Fruit fly (Drosophila melanogaster) whole organism, embryonic: ENCODE data around the gene RpL8.

Source experiments
- BEAF-32 ChIP-seq: fragments of 200-800 bp; sonication (Bioruptor generic); optimal IDR thresholded peaks from 3 replicates; lab custom pipeline; 2017; ENCODE audit warnings: missing biosample characterization, missing genetic modification characterization, mild to moderate bottlenecking, moderate library complexity, missing genetic modification reagents
- CG10366 ChIP-seq: fragments of 200-800 bp; sonication (Bioruptor generic); IDR thresholded peaks from 2 replicates; pipeline ENCODE4 v1.3.6; 2022; ENCODE audit warnings: missing biosample characterization, missing genetic modification characterization
- CG11504 ChIP-seq: fragments of 200-800 bp; sonication (Bioruptor generic); optimal IDR thresholded peaks from 3 replicates; lab custom pipeline; 2019; ENCODE audit warnings: missing biosample characterization, mild to moderate bottlenecking, missing genetic modification characterization, moderate library complexity
- CG11560 ChIP-seq: fragments of 200-800 bp; sonication (Bioruptor generic); IDR thresholded peaks from 3 replicates; pipeline ENCODE4 v1.3.6; 2022; ENCODE audit warnings: missing biosample characterization, missing genetic modification characterization
- CG13123 ChIP-seq: fragments of 200-800 bp; sonication (Bioruptor generic); optimal IDR thresholded peaks from 2 replicates; lab custom pipeline; 2016; ENCODE audit warnings: missing biosample characterization, missing genetic modification characterization
- CG16863 ChIP-seq: fragments of 200-800 bp; sonication (Bioruptor generic); optimal IDR thresholded peaks from 3 replicates; lab custom pipeline; 2016; ENCODE audit warnings: missing biosample characterization, missing genetic modification characterization
- CG3163 ChIP-seq: fragments of 200-800 bp; sonication (Bioruptor generic); optimal IDR thresholded peaks from 3 replicates; lab custom pipeline; 2016; ENCODE audit warnings: missing biosample characterization, missing genetic modification characterization
- CG3847 ChIP-seq: fragments of 200-800 bp; sonication (Bioruptor generic); IDR thresholded peaks from 2 replicates; pipeline ENCODE4 v1.3.6; 2022; ENCODE audit warnings: missing biosample characterization, missing genetic modification characterization
- CG42726 ChIP-seq: fragments of 200-800 bp; sonication (Bioruptor generic); IDR thresholded peaks from 2 replicates; pipeline ENCODE4 v1.3.6; 2022; ENCODE audit warnings: missing biosample characterization, missing genetic modification characterization; ENCODE audit not compliant: partially characterized antibody
- CG4617 ChIP-seq: fragments of 200-800 bp; sonication (Bioruptor generic); optimal IDR thresholded peaks from 3 replicates; lab custom pipeline; 2016; ENCODE audit warnings: missing biosample characterization, missing genetic modification characterization, borderline replicate concordance
- CG6175 ChIP-seq: fragments of 200-800 bp; sonication (Bioruptor generic); IDR thresholded peaks from 3 replicates; pipeline ENCODE4 v1.3.6; 2022; ENCODE audit warnings: missing biosample characterization, missing genetic modification characterization
- CG8359 ChIP-seq: fragments of 200-800 bp; sonication (Bioruptor generic); optimal IDR thresholded peaks from 2 replicates; lab custom pipeline; 2017; ENCODE audit warnings: missing biosample characterization, mild to moderate bottlenecking, missing genetic modification characterization, borderline replicate concordance
- CG8765 ChIP-seq: fragments of 200-800 bp; sonication (Bioruptor generic); IDR thresholded peaks from 2 replicates; pipeline ENCODE4 v1.3.6; 2022; ENCODE audit warnings: missing biosample characterization, missing genetic modification characterization
- CG9797 ChIP-seq: fragments of 200-800 bp; sonication (Bioruptor generic); optimal IDR thresholded peaks from 3 replicates; lab custom pipeline; 2018; ENCODE audit warnings: missing biosample characterization, mild to moderate bottlenecking, missing genetic modification characterization
- CrebB ChIP-seq: fragments of 200-800 bp; sonication (Bioruptor generic); optimal IDR thresholded peaks from 3 replicates; lab custom pipeline; 2018; ENCODE audit warnings: missing biosample characterization, mild to moderate bottlenecking, missing genetic modification characterization
- D ChIP-seq, 2 experiments: fragments of 200-800 bp in 1 of 2; fragments of >200 bp in 1 of 2; sonication (Bioruptor generic) in 1 of 2; optimal IDR thresholded peaks; 2 replicates in 1 of 2; 3 replicates in 1 of 2; lab custom pipeline; 2017; ENCODE audit warnings: mild to moderate bottlenecking in 1 of 2, missing biosample characterization in 1 of 2, missing genetic modification characterization in 1 of 2, missing genetic modification reagents in 1 of 2
- Dek ChIP-seq: fragments of 200-800 bp; sonication (Bioruptor generic); optimal IDR thresholded peaks from 3 replicates; lab custom pipeline; 2019; ENCODE audit warnings: missing biosample characterization, mild to moderate bottlenecking, missing genetic modification characterization, moderate library complexity
- Dip2 ChIP-seq: fragments of 200-800 bp; sonication (Bioruptor generic); IDR thresholded peaks from 2 replicates; pipeline ENCODE4 v1.3.6; 2022; ENCODE audit warnings: missing biosample characterization, missing genetic modification characterization
- HLH4C ChIP-seq: fragments of 200-800 bp; sonication (Bioruptor generic); IDR thresholded peaks from 3 replicates; pipeline ENCODE4 v1.3.6; 2022; ENCODE audit warnings: missing biosample characterization, missing genetic modification characterization; ENCODE audit not compliant: partially characterized antibody
- HmgZ ChIP-seq: fragments of 200-800 bp; sonication (Bioruptor generic); optimal IDR thresholded peaks from 2 replicates; lab custom pipeline; 2018; ENCODE audit warnings: missing biosample characterization, mild to moderate bottlenecking, missing genetic modification characterization
- Lhr ChIP-seq: fragments of 200-800 bp; sonication (Bioruptor generic); optimal IDR thresholded peaks from 3 replicates; lab custom pipeline; 2017; ENCODE audit warnings: mild to moderate bottlenecking, missing biosample characterization, missing genetic modification reagents, missing genetic modification characterization
- Lim3 ChIP-seq: fragments of 200-800 bp; sonication (Bioruptor generic); IDR thresholded peaks from 2 replicates; pipeline ENCODE4 v1.3.6; 2022; ENCODE audit warnings: missing biosample characterization, missing genetic modification characterization
- Nf-YA ChIP-seq: fragments of 200-800 bp; sonication (Bioruptor generic); IDR thresholded peaks from 2 replicates; pipeline ENCODE4 v1.3.6; 2022; ENCODE audit warnings: missing biosample characterization, missing genetic modification characterization
- Oli ChIP-seq: fragments of 200-800 bp; sonication (Bioruptor generic); optimal IDR thresholded peaks from 2 replicates; lab custom pipeline; 2018; ENCODE audit warnings: missing biosample characterization, mild to moderate bottlenecking, missing genetic modification characterization, moderate library complexity
- Rx ChIP-seq: fragments of 200-800 bp; sonication (Bioruptor generic); IDR thresholded peaks from 2 replicates; pipeline ENCODE4 v1.3.6; 2022; ENCODE audit warnings: missing biosample characterization, missing genetic modification characterization
- Scr ChIP-seq: fragments of 200-800 bp; sonication (Bioruptor generic); IDR thresholded peaks from 2 replicates; pipeline ENCODE4 v1.3.6; 2022; ENCODE audit warnings: missing biosample characterization, missing genetic modification characterization; ENCODE audit not compliant: partially characterized antibody
- Tbp ChIP-seq: fragments of >200 bp; optimal IDR thresholded peaks from 2 replicates; lab custom pipeline; 2018; ENCODE audit warnings: missing biosample characterization, missing genetic modification characterization
- Xbp1 ChIP-seq: fragments of 200-800 bp; sonication (Bioruptor generic); optimal IDR thresholded peaks from 3 replicates; lab custom pipeline; 2016; ENCODE audit warnings: missing biosample characterization, mild to moderate bottlenecking, missing genetic modification characterization
- amos ChIP-seq: fragments of 200-800 bp; sonication (Bioruptor generic); IDR thresholded peaks from 2 replicates; pipeline ENCODE4 v1.3.6; 2022; ENCODE audit warnings: missing biosample characterization, missing genetic modification characterization; ENCODE audit not compliant: partially characterized antibody
- br ChIP-seq: fragments of >200 bp; optimal IDR thresholded peaks from 2 replicates; lab custom pipeline; 2017
- cato ChIP-seq: fragments of 200-800 bp; sonication (Bioruptor generic); optimal IDR thresholded peaks from 2 replicates; lab custom pipeline; 2016; ENCODE audit warnings: missing biosample characterization, missing genetic modification characterization, borderline replicate concordance
- corto ChIP-seq: fragments of 200-800 bp; sonication (Bioruptor generic); optimal IDR thresholded peaks from 2 replicates; lab custom pipeline; 2016; ENCODE audit warnings: missing biosample characterization, mild to moderate bottlenecking, missing genetic modification characterization, moderate library complexity
- danr ChIP-seq: fragments of 200-800 bp; sonication (Bioruptor generic); IDR thresholded peaks from 2 replicates; pipeline ENCODE4 v1.3.6; 2022; ENCODE audit warnings: missing biosample characterization, missing genetic modification characterization
- fd102C ChIP-seq: fragments of 200-800 bp; sonication (Bioruptor generic); optimal IDR thresholded peaks from 2 replicates; lab custom pipeline; 2018; ENCODE audit warnings: missing biosample characterization, mild to moderate bottlenecking, missing genetic modification characterization, moderate library complexity
- fru ChIP-seq: fragments of >200 bp; optimal IDR thresholded peaks from 2 replicates; lab custom pipeline; 2017
- gcm ChIP-seq: fragments of 200-800 bp; sonication (Bioruptor generic); optimal IDR thresholded peaks from 2 replicates; lab custom pipeline; 2019; ENCODE audit warnings: missing biosample characterization, mild to moderate bottlenecking, missing genetic modification characterization, moderate library complexity
- gsb-n ChIP-seq: fragments of 200-800 bp; sonication (Bioruptor generic); optimal IDR thresholded peaks from 3 replicates; lab custom pipeline; 2018; ENCODE audit warnings: missing biosample characterization, mild to moderate bottlenecking, missing genetic modification characterization
- hbn ChIP-seq: fragments of 200-800 bp; sonication (Bioruptor generic); IDR thresholded peaks from 2 replicates; pipeline ENCODE4 v1.3.6; 2022; ENCODE audit warnings: missing biosample characterization, missing genetic modification characterization; ENCODE audit not compliant: partially characterized antibody
- hth ChIP-seq: fragments of >200 bp; optimal IDR thresholded peaks from 2 replicates; lab custom pipeline; 2017; ENCODE audit warnings: inconsistent platforms
- nerfin-1 ChIP-seq: fragments of 200-800 bp; sonication (Bioruptor generic); optimal IDR thresholded peaks from 3 replicates; lab custom pipeline; 2019; ENCODE audit warnings: missing biosample characterization, mild to moderate bottlenecking, missing genetic modification characterization, moderate library complexity
- pros ChIP-seq: fragments of 200-800 bp; sonication (Bioruptor generic); optimal IDR thresholded peaks from 3 replicates; lab custom pipeline; 2019; ENCODE audit warnings: missing biosample characterization, mild to moderate bottlenecking, missing genetic modification characterization, moderate library complexity
- schlank ChIP-seq: fragments of 200-800 bp; sonication (Bioruptor generic); optimal IDR thresholded peaks from 2 replicates; lab custom pipeline; 2018; ENCODE audit warnings: missing biosample characterization, mild to moderate bottlenecking, missing genetic modification characterization
- seq ChIP-seq: fragments of 200-800 bp; sonication (Bioruptor generic); IDR thresholded peaks from 2 replicates; pipeline ENCODE4 v1.3.6; 2022; ENCODE audit warnings: missing biosample characterization, missing genetic modification characterization
- sisA ChIP-seq: fragments of 200-800 bp; sonication (Bioruptor generic); IDR thresholded peaks from 2 replicates; pipeline ENCODE4 v1.3.6; 2022; ENCODE audit warnings: missing biosample characterization, missing genetic modification characterization
- so ChIP-seq: fragments of 200-800 bp; sonication (Bioruptor generic); IDR thresholded peaks from 3 replicates; pipeline ENCODE4 v1.3.6; 2022; ENCODE audit warnings: missing biosample characterization, missing genetic modification characterization
- sr ChIP-seq: fragments of 200-800 bp; sonication (Bioruptor generic); IDR thresholded peaks from 3 replicates; pipeline ENCODE4 v1.3.6; 2022; ENCODE audit warnings: missing biosample characterization, missing genetic modification characterization
- tap ChIP-seq: fragments of 200-800 bp; optimal IDR thresholded peaks from 3 replicates; lab custom pipeline; 2019; ENCODE audit warnings: missing biosample characterization, mild to moderate bottlenecking, missing genetic modification characterization, moderate library complexity
- z ChIP-seq: fragments of 200-800 bp; sonication (Bioruptor generic); IDR thresholded peaks from 3 replicates; pipeline ENCODE4 v1.3.6; 2022; ENCODE audit warnings: missing biosample characterization, missing genetic modification characterization

RpL8 gene

dm6 chr3L:2584119-2584805 is 3.0 kb upstream of the RpL8 start (continued):
- TF ChIP-seq z (GFP tag; lab: Robert Waterston, UW), result no peak
- TF ChIP-seq CG8765 (GFP tag; lab: Robert Waterston, UW), result 0 out of 2 replicates have a peak, but pooled peaks have one; percentile 27
- TF ChIP-seq Rx, result peak; percentile 8; the same call in 1 of the 2 replicates
- TF ChIP-seq CG42726, result no peak
- peak; percentile 62 for TF ChIP-seq CG10366 (GFP tag; lab: Robert Waterston, UW)
- TF ChIP-seq sr (GFP tag; lab: Robert Waterston, UW), result peak; percentile 44; the same call in 2 of the 3 replicates
- TF ChIP-seq nerfin-1 (tag; lab: Kevin White, UChicago), result peak; percentile 73
- 0 out of 2 replicates have a peak, but pooled peaks have one; percentile 13 for TF ChIP-seq Dip2
- TF ChIP-seq CG16863 (GFP tag; lab: Kevin White, UChicago), result peak; percentile 68
- TF ChIP-seq HmgZ (tag; lab: Kevin White, UChicago), result peak; percentile 49
- peak; percentile 81 for TF ChIP-seq Xbp1 (GFP tag; lab: Kevin White, UChicago)
- peak; percentile 14 for TF ChIP-seq CG9797
- peak; percentile 90 for TF ChIP-seq CG11504 (tag; lab: Kevin White, UChicago)
- no peak for TF ChIP-seq fd102C (GFP tag; lab: Kevin White, UChicago)
- peak; percentile 40 for TF ChIP-seq CG4617 (GFP tag; lab: Kevin White, UChicago)
- peak; percentile 90 for TF ChIP-seq Oli (tag; lab: Kevin White, UChicago)
- peak; percentile 47 for TF ChIP-seq Lhr (GFP tag; lab: Kevin White, UChicago)
- TF ChIP-seq CrebB (tag; lab: Kevin White, UChicago), result peak; percentile 67
- peak; percentile 67 for TF ChIP-seq Dek (tag; lab: Kevin White, UChicago)
- TF ChIP-seq pros (GFP tag; lab: Kevin White, UChicago), result peak; percentile 91
- TF ChIP-seq gcm, result peak; percentile 78
- TF ChIP-seq Tbp (GFP tag; lab: Kevin White, UChicago), result no peak
- peak; percentile 71 for TF ChIP-seq tap (tag; lab: Kevin White, UChicago)
- TF ChIP-seq CG13123 (GFP tag; lab: Kevin White, UChicago), result peak; percentile 56
- TF ChIP-seq amos, result peak; percentile 29; the same call in 1 of the 2 replicates
- TF ChIP-seq hbn (GFP tag; lab: Robert Waterston, UW), result 0 out of 2 replicates have a peak, but pooled peaks have one; percentile 26
- peak; percentile 63 for TF ChIP-seq danr (GFP tag; lab: Robert Waterston, UW)
- no peak for TF ChIP-seq CG3163 (GFP tag; lab: Kevin White, UChicago)
- TF ChIP-seq so (GFP tag; lab: Robert Waterston, UW), result peak; percentile 41; the same call in 2 of the 3 replicates
- TF ChIP-seq sisA, result peak; percentile 72
- TF ChIP-seq hth, result no peak
- peak; percentile 67 for TF ChIP-seq gsb-n
- TF ChIP-seq Lim3, result peak; percentile 36; the same call in 1 of the 2 replicates
- TF ChIP-seq schlank (tag; lab: Kevin White, UChicago), result peak; percentile 20
- no peak for TF ChIP-seq fru (lab: Kevin White, UChicago)
- TF ChIP-seq corto (GFP tag; lab: Kevin White, UChicago), result no peak
- 0 out of 2 replicates have a peak, but pooled peaks have one; percentile 42 for TF ChIP-seq Nf-YA
- TF ChIP-seq seq (GFP tag; lab: Robert Waterston, UW), result peak; percentile 82
- no peak for TF ChIP-seq BEAF-32 (GFP tag; lab: Kevin White, UChicago)
- peak; percentile 41; the same call in 1 of the 3 replicates for TF ChIP-seq CG11560 (tag; lab: Robert Waterston, UW)
- no peak for TF ChIP-seq HLH4C (GFP tag; lab: Robert Waterston, UW)
- TF ChIP-seq D (optimal IDR thresholded peaks at IDR 0.05; lab: Kevin White, UChicago), result no peak
- peak; percentile 3 for TF ChIP-seq D (GFP tag; optimal IDR thresholded peaks at IDR 0.05; lab: Kevin White, UChicago)
- TF ChIP-seq CG8359 (GFP tag; lab: Kevin White, UChicago), result peak; percentile 78
- TF ChIP-seq Scr, result peak; percentile 22; the same call in 1 of the 2 replicates
- TF ChIP-seq br, result no peak
- 0 out of 3 replicates have a peak, but pooled peaks have one; percentile 39 for TF ChIP-seq CG6175 (GFP tag; lab: Robert Waterston, UW)
- peak; percentile 66 for TF ChIP-seq CG3847 (GFP tag; lab: Robert Waterston, UW)
- peak; percentile 58 for TF ChIP-seq cato (GFP tag; lab: Kevin White, UChicago)
